Worm (Caenorhabditis elegans) whole organism, L2 larva: ENCODE data around the gene F49H12.7.
"Not testable (repeated sequence)": the region's sequence is repeated elsewhere in the genome, so short reads cannot be mapped to it uniquely, and the experiment has no call there.

Source experiments
- C34F6.9 ChIP-seq: fragments of 150-350 bp; optimal IDR thresholded peaks from 2 replicates; lab custom pipeline; 2014; ENCODE audit warnings: missing biosample characterization, missing genetic modification characterization
- F13H6.1 ChIP-seq: sonication (generic microtip); optimal IDR thresholded peaks from 2 replicates; lab custom pipeline; 2016; ENCODE audit warnings: missing genetic modification characterization, missing compliant biosample characterization
- R02D3.7 ChIP-seq: fragments of 150-350 bp; optimal IDR thresholded peaks from 2 replicates; lab custom pipeline; 2014; ENCODE audit warnings: missing biosample characterization, missing genetic modification characterization
- Y55F3AM.14 ChIP-seq: fragments of 200-800 bp; sonication (Bioruptor generic); optimal IDR thresholded peaks from 2 replicates; lab custom pipeline; 2018; ENCODE audit warnings: mild to moderate bottlenecking, missing genetic modification characterization, missing compliant biosample characterization
- ZK546.5 ChIP-seq: sonication (generic microtip); optimal IDR thresholded peaks from 2 replicates; lab custom pipeline; 2017; ENCODE audit warnings: missing biosample characterization, missing genetic modification characterization
- alr-1 ChIP-seq: fragments of 150-350 bp; optimal IDR thresholded peaks from 2 replicates; lab custom pipeline; 2014; ENCODE audit warnings: missing biosample characterization, missing genetic modification characterization
- ama-1 ChIP-seq: fragments of 150-350 bp; optimal IDR thresholded peaks from 2 replicates; lab custom pipeline; 2018; ENCODE audit warnings: inconsistent platforms
- blmp-1 ChIP-seq: sonication (generic microtip); optimal IDR thresholded peaks from 2 replicates; lab custom pipeline; 2017; ENCODE audit warnings: missing genetic modification characterization, mild to moderate bottlenecking, missing compliant biosample characterization, antibody characterized with exemption, moderate library complexity; ENCODE audit not compliant: insufficient read depth
- ceh-16 ChIP-seq: fragments of 150-350 bp; optimal IDR thresholded peaks from 2 replicates; lab custom pipeline; 2014; ENCODE audit warnings: missing biosample characterization, missing genetic modification characterization
- dmd-4 ChIP-seq: sonication (generic microtip); optimal IDR thresholded peaks from 2 replicates; lab custom pipeline; 2017; ENCODE audit warnings: missing biosample characterization, missing genetic modification characterization
- elt-1 ChIP-seq: fragments of 150-350 bp; optimal IDR thresholded peaks from 2 replicates; lab custom pipeline; 2014; ENCODE audit warnings: missing biosample characterization, missing genetic modification characterization
- elt-3 ChIP-seq: sonication (generic microtip); optimal IDR thresholded peaks from 2 replicates; lab custom pipeline; 2017; ENCODE audit warnings: missing biosample characterization, missing genetic modification characterization
- fos-1 ChIP-seq: fragments of 150-350 bp; optimal IDR thresholded peaks from 2 replicates; lab custom pipeline; 2014; ENCODE audit warnings: missing biosample characterization, missing genetic modification characterization
- lin-11 ChIP-seq: fragments of 150-350 bp; sonication (generic microtip); optimal IDR thresholded peaks from 2 replicates; lab custom pipeline; 2014; ENCODE audit warnings: missing biosample characterization, missing genetic modification characterization, inconsistent platforms, mixed read lengths
- lin-13 ChIP-seq: fragments of 150-350 bp; optimal IDR thresholded peaks from 2 replicates; lab custom pipeline; 2014; ENCODE audit warnings: missing biosample characterization, missing genetic modification reagents, missing genetic modification characterization
- lin-39 ChIP-seq: fragments of 150-350 bp; optimal IDR thresholded peaks from 2 replicates; lab custom pipeline; 2014; ENCODE audit warnings: missing biosample characterization, missing genetic modification reagents, missing genetic modification characterization
- lsy-2 ChIP-seq, 2 experiments: fragments of 150-350 bp in 1 of 2; sonication (generic microtip) in 1 of 2; optimal IDR thresholded peaks; 2 replicates each; lab custom pipeline; 2014 to 2017; ENCODE audit warnings: missing biosample characterization in 2 of 2, missing genetic modification characterization in 2 of 2
- mab-5 ChIP-seq: fragments of 150-350 bp; optimal IDR thresholded peaks from 2 replicates; lab custom pipeline; 2014; ENCODE audit warnings: missing biosample characterization, missing genetic modification characterization
- mbf-1 ChIP-seq: sonication (generic microtip); optimal IDR thresholded peaks from 2 replicates; lab custom pipeline; 2017; ENCODE audit warnings: missing biosample characterization, missing genetic modification characterization
- nhr-10 ChIP-seq: sonication (generic microtip); optimal IDR thresholded peaks from 2 replicates; lab custom pipeline; 2017; ENCODE audit warnings: missing biosample characterization, missing genetic modification characterization
- nhr-11 ChIP-seq: fragments of 150-350 bp; optimal IDR thresholded peaks from 2 replicates; lab custom pipeline; 2014; ENCODE audit warnings: missing biosample characterization, missing genetic modification characterization
- nhr-12 ChIP-seq: fragments of 150-350 bp; optimal IDR thresholded peaks from 2 replicates; lab custom pipeline; 2014; ENCODE audit warnings: missing biosample characterization, missing genetic modification characterization
- nhr-129 ChIP-seq: fragments of 150-350 bp; optimal IDR thresholded peaks from 2 replicates; lab custom pipeline; 2014; ENCODE audit warnings: missing biosample characterization, missing genetic modification characterization
- nhr-21 ChIP-seq: fragments of 150-350 bp; optimal IDR thresholded peaks from 2 replicates; lab custom pipeline; 2014; ENCODE audit warnings: missing biosample characterization, missing genetic modification characterization
- nhr-23 ChIP-seq: fragments of 150-350 bp; optimal IDR thresholded peaks from 2 replicates; lab custom pipeline; 2014; ENCODE audit warnings: missing biosample characterization, missing genetic modification reagents, missing genetic modification characterization
- nhr-237 ChIP-seq: fragments of 150-350 bp; optimal IDR thresholded peaks from 2 replicates; lab custom pipeline; 2014; ENCODE audit warnings: missing biosample characterization, missing genetic modification characterization
- nhr-25 ChIP-seq: fragments of 150-350 bp; sonication (generic microtip); optimal IDR thresholded peaks from 3 replicates; lab custom pipeline; 2014; ENCODE audit warnings: missing biosample characterization, missing genetic modification characterization
- nhr-77 ChIP-seq: fragments of 150-350 bp; optimal IDR thresholded peaks from 2 replicates; lab custom pipeline; 2014; ENCODE audit warnings: missing biosample characterization, missing genetic modification characterization
- skn-1 ChIP-seq: sonication (generic microtip); optimal IDR thresholded peaks from 2 replicates; lab custom pipeline; 2017; ENCODE audit warnings: missing biosample characterization, missing genetic modification characterization
- sma-3 ChIP-seq: sonication (generic microtip); optimal IDR thresholded peaks from 2 replicates; lab custom pipeline; 2016; ENCODE audit warnings: missing genetic modification reagents, missing genetic modification characterization, missing compliant biosample characterization
- sma-9 ChIP-seq, 2 experiments: fragments of 150-350 bp in 1 of 2; sonication (generic microtip) in 1 of 2; optimal IDR thresholded peaks; 2 replicates each; lab custom pipeline; 2014 to 2016; ENCODE audit warnings: missing genetic modification characterization in 2 of 2, mild to moderate bottlenecking in 1 of 2, missing biosample characterization in 1 of 2, missing compliant biosample characterization in 1 of 2, missing genetic modification reagents in 1 of 2, moderate library complexity in 1 of 2
- snpc-4 ChIP-seq: fragments of 150-350 bp; optimal IDR thresholded peaks from 2 replicates; lab custom pipeline; 2014; ENCODE audit warnings: missing biosample characterization, missing genetic modification characterization
- unc-39 ChIP-seq: fragments of 150-350 bp; optimal IDR thresholded peaks from 2 replicates; lab custom pipeline; 2014; ENCODE audit warnings: missing biosample characterization, missing genetic modification characterization
- unc-55 ChIP-seq: fragments of 150-350 bp; sonication (generic microtip); optimal IDR thresholded peaks from 3 replicates; lab custom pipeline; 2014; ENCODE audit warnings: missing biosample characterization, missing genetic modification reagents, missing genetic modification characterization
- unc-62 ChIP-seq: fragments of 150-350 bp; optimal IDR thresholded peaks from 2 replicates; lab custom pipeline; 2014; ENCODE audit warnings: missing biosample characterization, missing genetic modification reagents, missing genetic modification characterization
- zag-1 ChIP-seq: fragments of 150-350 bp; optimal IDR thresholded peaks from 2 replicates; lab custom pipeline; 2014; ENCODE audit warnings: missing biosample characterization, missing genetic modification characterization
- ztf-4 ChIP-seq: fragments of 150-350 bp; optimal IDR thresholded peaks from 2 replicates; lab custom pipeline; 2014; ENCODE audit warnings: missing biosample characterization, missing genetic modification characterization

The F49H12.7 gene

DNA sequence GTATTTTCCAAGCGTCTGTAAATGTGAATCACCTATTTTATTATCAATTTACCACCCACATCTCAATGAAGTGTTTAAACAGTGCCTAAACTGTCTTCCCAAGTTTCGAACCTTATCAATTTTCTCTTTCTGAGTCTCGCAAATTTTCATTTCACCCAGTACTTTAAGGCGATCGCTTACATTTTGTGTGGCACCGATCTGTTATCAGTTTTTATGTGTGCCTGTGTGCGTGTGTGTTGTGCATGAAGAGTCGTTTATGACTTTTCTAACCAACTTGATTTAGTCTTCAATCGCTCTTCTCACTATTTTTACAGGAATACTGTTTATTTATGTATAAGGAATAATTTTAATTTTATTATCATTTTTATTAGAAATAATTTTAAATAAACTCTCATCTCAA is 39.4 kb upstream of the F49H12.7 start:
- peak; percentile 13 for TF ChIP-seq fos-1 (tag; lab: Kevin White, UChicago)
- TF ChIP-seq, all 48 proteins: peak for 1; not testable (repeated sequence) for 47

DNA sequence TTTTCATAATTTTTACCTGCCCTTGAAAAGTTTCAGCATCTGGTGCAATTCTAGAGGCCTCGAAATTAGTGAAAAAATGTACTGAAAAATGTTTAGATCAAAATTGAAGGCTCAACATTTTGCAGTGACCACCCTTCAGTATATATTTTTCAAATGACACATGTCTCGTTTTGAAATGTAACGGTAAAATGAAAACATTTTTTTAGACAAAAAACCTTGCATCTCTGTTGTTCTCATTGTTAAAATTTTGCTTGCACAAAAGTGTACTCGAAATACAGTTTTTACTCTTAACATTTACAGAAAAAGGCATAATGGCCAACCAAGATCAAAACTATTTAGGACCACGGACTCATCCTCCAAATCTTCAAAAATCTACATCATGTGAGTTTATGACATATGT is 38.5 kb upstream of the F49H12.7 start, which contains the start of gene Y102A11A.2:
Gene Y102A11A.2, plus strand, starts transcription at position 301 of the 400 bp plus-strand sequence.
- TF ChIP-seq nhr-12 (tag; lab: Kevin White, UChicago); fos-1 (tag; lab: Kevin White, UChicago); unc-55: not testable (repeated sequence)

DNA sequence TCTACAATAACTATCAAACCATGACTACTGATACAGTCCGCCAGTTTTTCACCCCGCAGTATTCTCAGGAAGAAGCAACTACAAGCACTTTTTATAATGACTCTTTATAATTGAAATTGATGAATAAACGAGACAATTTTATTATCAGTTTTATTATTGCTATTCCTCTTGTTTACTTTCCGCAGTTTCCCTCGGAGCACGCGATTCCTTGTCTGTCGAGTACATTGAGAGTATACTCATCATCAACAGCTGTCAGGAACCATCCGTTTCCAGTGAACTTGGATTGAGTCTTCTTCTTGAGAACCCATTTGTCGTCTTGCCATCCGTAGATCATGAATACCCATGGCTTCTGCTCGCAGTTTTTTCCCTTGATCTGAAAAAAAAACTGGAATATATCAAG is 34.0 kb upstream of the F49H12.7 start:
- TF ChIP-seq unc-39 (tag; lab: Kevin White, UChicago) (no peak), sma-9 (GFP tag; optimal IDR thresholded peaks at IDR 0.05; lab: Kevin White, UChicago) (no peak), sma-9 (tag; optimal IDR thresholded peaks at IDR 0.05; lab: Kevin White, UChicago) (no peak), mab-5 (no peak), nhr-12 (tag; lab: Kevin White, UChicago) (no peak), unc-62 (GFP tag; lab: Kevin White, UChicago) (no peak), ama-1 (lab: Kevin White, UChicago) (no peak), sma-3 (GFP tag; lab: Kevin White, UChicago) (no peak), blmp-1 (tag; lab: Kevin White, UChicago) (no peak), nhr-77 (tag; lab: Kevin White, UChicago) (no peak), nhr-11 (no peak), elt-3 (tag; lab: Kevin White, UChicago) (no peak), R02D3.7 (no peak), nhr-237 (tag; lab: Kevin White, UChicago) (no peak), lsy-2 (tag; optimal IDR thresholded peaks at IDR 0.05; lab: Kevin White, UChicago) (no peak), Y55F3AM.14 (no peak), F13H6.1 (no peak)

DNA sequence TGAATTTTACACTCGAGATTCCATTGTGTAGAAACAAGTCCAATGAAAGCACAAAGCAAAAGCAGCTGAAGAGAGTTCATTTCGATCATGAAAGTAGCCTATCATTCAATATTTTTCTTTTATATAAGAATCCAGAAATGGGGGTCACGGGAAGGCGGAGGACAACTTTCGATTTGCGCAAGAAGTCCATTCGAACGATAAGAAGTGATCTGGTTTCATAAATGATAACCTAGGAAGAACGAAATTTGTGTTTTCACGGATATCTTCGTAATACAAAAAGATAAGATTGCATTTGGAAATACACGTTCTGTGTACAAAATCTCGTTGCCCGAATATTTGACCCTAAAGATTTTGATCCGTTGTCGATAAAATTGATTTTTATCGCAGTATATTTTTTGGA is 33.4 kb upstream of the F49H12.7 start, which contains the start of gene Y102A11A.5:
Gene Y102A11A.5, minus strand, starts transcription at position 175 of the 400 bp plus-strand sequence.
- TF ChIP-seq nhr-21 (tag; lab: Kevin White, UChicago) (peak; percentile 45), nhr-129 (no peak)
- TF ChIP-seq, all 48 proteins: peak for 1

DNA sequence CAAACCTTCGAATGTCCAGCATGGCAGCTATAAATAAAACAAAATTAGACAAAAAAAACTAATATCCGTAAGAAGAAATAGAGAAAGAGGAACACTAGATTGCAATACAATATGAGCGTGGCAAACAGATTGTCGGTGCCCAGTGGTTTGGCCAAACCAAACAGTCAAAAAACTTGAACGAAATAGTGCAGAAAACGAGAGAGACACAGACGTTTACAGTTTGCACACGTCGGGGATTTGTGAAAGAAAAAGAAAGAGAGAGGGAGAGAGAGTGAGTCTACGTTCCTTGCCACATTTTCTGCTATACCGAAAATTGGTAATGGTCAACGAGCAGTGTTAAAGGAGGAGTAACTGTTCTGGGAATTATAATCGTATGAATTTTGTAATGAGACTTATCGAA is 29.7 kb upstream of the F49H12.7 start, which contains the start of gene ergi-1:
Gene ergi-1, minus strand, starts transcription at position 101 of the 400 bp plus-strand sequence.
- no peak for TF ChIP-seq unc-62 (GFP tag; lab: Kevin White, UChicago)
- TF ChIP-seq ceh-16 (tag; lab: Kevin White, UChicago) = no peak
- TF ChIP-seq mbf-1 = no peak
- TF ChIP-seq nhr-25 (tag; lab: Kevin White, UChicago) = no peak
- TF ChIP-seq nhr-12 (tag; lab: Kevin White, UChicago) = no peak
- no peak for TF ChIP-seq sma-3 (GFP tag; lab: Kevin White, UChicago)
- no peak for TF ChIP-seq lin-11 (tag; lab: Kevin White, UChicago)
- no peak for TF ChIP-seq ztf-4
- no peak for TF ChIP-seq lin-39 (tag; lab: Kevin White, UChicago)
- TF ChIP-seq mab-5 = no peak
- no peak for TF ChIP-seq dmd-4 (tag; lab: Kevin White, UChicago)
- no peak for TF ChIP-seq snpc-4 (tag; lab: Kevin White, UChicago)
- TF ChIP-seq nhr-21 (tag; lab: Kevin White, UChicago) = no peak
- no peak for TF ChIP-seq nhr-237 (tag; lab: Kevin White, UChicago)
- TF ChIP-seq C34F6.9 (tag; lab: Kevin White, UChicago) = no peak
- no peak for TF ChIP-seq sma-9 (GFP tag; optimal IDR thresholded peaks at IDR 0.05; lab: Kevin White, UChicago)
- no peak for TF ChIP-seq sma-9 (tag; optimal IDR thresholded peaks at IDR 0.05; lab: Kevin White, UChicago)
- TF ChIP-seq lin-13 (GFP tag; lab: Kevin White, UChicago) = no peak
- no peak for TF ChIP-seq nhr-10
- no peak for TF ChIP-seq elt-1 (tag; lab: Kevin White, UChicago)

DNA sequence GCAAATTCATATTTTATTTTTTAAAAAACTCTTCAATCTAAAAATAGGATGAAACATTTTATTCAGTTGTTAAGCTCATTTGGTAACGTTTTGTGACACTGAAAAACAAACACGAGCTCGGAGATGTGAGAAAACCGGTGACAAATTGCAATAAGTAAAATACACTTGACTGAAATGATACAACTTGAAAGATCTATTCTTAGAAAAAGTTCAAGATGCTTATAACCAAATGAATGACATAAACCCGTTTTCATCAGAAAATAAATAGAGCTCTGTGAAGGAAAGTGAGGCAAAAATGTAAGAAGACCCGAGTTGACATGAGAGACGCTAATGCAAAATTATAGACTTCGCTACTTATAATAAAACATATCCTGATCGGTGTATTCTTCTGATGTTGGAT is 25.5 kb upstream of the F49H12.7 start, which contains the start of gene smex-2:
Gene smex-2, minus strand, starts transcription at position 101 of the 400 bp plus-strand sequence.
- TF ChIP-seq nhr-21 (tag; lab: Kevin White, UChicago) (no peak), ZK546.5 (tag; lab: Kevin White, UChicago) (no peak), lin-11 (tag; lab: Kevin White, UChicago) (no peak), lsy-2 (tag; optimal IDR thresholded peaks at IDR 0.05; lab: Kevin White, UChicago) (no peak), blmp-1 (tag; lab: Kevin White, UChicago) (no peak), nhr-77 (tag; lab: Kevin White, UChicago) (no peak), F13H6.1 (no peak), skn-1 (tag; lab: Kevin White, UChicago) (no peak), nhr-23 (no peak), zag-1 (tag; lab: Kevin White, UChicago) (no peak), alr-1 (no peak), unc-39 (tag; lab: Kevin White, UChicago) (no peak), nhr-10 (no peak), nhr-11 (no peak), fos-1 (tag; lab: Kevin White, UChicago) (no peak), nhr-25 (tag; lab: Kevin White, UChicago) (no peak)
